Fruit fly (Drosophila melanogaster) whole organism, pupa: ENCODE results near the gene Muc12Ea.
A peak's percentile ranks its signal among the peaks of the same experiment; 100 is the strongest.
"Not testable (repeated sequence)": the region's sequence is repeated elsewhere in the genome, so short reads cannot be mapped to it uniquely, and the experiment has no call there.

Experiments
- CG10348 ChIP-seq: fragments of 200-800 bp; sonication (Bioruptor generic); IDR thresholded peaks from 2 replicates; pipeline ENCODE4 v1.3.6; 2022; ENCODE audit warnings: missing biosample characterization, missing genetic modification characterization
- CG12605 ChIP-seq: fragments of 200-800 bp; sonication (Bioruptor generic); IDR thresholded peaks from 2 replicates; pipeline ENCODE4 v1.3.6; 2022; ENCODE audit warnings: missing biosample characterization, missing genetic modification characterization
- CG13204 ChIP-seq: fragments of 200-800 bp; sonication (Bioruptor generic); optimal IDR thresholded peaks from 2 replicates; lab custom pipeline; 2018; ENCODE audit warnings: missing biosample characterization, mild to moderate bottlenecking, missing genetic modification characterization, moderate library complexity
- CG14655 ChIP-seq: fragments of 200-800 bp; sonication (Bioruptor generic); optimal IDR thresholded peaks from 3 replicates; lab custom pipeline; 2017; ENCODE audit warnings: mild to moderate bottlenecking, missing biosample characterization, missing genetic modification reagents, missing genetic modification characterization
- CG15710 ChIP-seq: fragments of 200-800 bp; sonication (Bioruptor generic); optimal IDR thresholded peaks from 2 replicates; lab custom pipeline; 2018; ENCODE audit warnings: missing biosample characterization, mild to moderate bottlenecking, missing genetic modification characterization, moderate library complexity
- CG17806 ChIP-seq: fragments of 200-800 bp; sonication (Bioruptor generic); optimal IDR thresholded peaks from 2 replicates; lab custom pipeline; 2018; ENCODE audit warnings: missing biosample characterization, mild to moderate bottlenecking, missing genetic modification characterization, moderate library complexity
- CG32121 ChIP-seq: fragments of 200-800 bp; sonication (Bioruptor generic); IDR thresholded peaks from 2 replicates; pipeline ENCODE4 v1.3.6; 2022; ENCODE audit warnings: missing biosample characterization, missing genetic modification characterization
- CG34367 ChIP-seq: fragments of 200-800 bp; sonication (Bioruptor generic); optimal IDR thresholded peaks from 2 replicates; lab custom pipeline; 2018; ENCODE audit warnings: missing biosample characterization, mild to moderate bottlenecking, missing genetic modification characterization
- CG4496 ChIP-seq: fragments of 200-800 bp; sonication (Bioruptor generic); IDR thresholded peaks from 3 replicates; pipeline ENCODE4 v1.3.6; 2022; ENCODE audit warnings: missing biosample characterization, missing genetic modification characterization
- CG8159 ChIP-seq: fragments of 200-800 bp; sonication (Bioruptor generic); optimal IDR thresholded peaks from 3 replicates; lab custom pipeline; 2018; ENCODE audit warnings: missing biosample characterization, mild to moderate bottlenecking, missing genetic modification characterization, moderate library complexity
- CG9948 ChIP-seq: fragments of 200-800 bp; sonication (Bioruptor generic); optimal IDR thresholded peaks from 2 replicates; lab custom pipeline; 2018; ENCODE audit warnings: missing biosample characterization, mild to moderate bottlenecking, missing genetic modification characterization, moderate library complexity
- D1 ChIP-seq: fragments of 200-800 bp; sonication (Bioruptor generic); optimal IDR thresholded peaks from 2 replicates; lab custom pipeline; 2018; ENCODE audit warnings: missing biosample characterization, mild to moderate bottlenecking, missing genetic modification characterization, moderate library complexity
- EcR ChIP-seq: fragments of 200-800 bp; sonication (Bioruptor generic); optimal IDR thresholded peaks from 3 replicates; lab custom pipeline; 2019; ENCODE audit warnings: missing biosample characterization, missing genetic modification characterization, mild to moderate bottlenecking, moderate library complexity, missing genetic modification reagents
- Ets98B ChIP-seq: fragments of 200-800 bp; sonication (Bioruptor generic); IDR thresholded peaks from 2 replicates; pipeline ENCODE4 v1.3.6; 2022; ENCODE audit warnings: missing biosample characterization, missing genetic modification characterization
- Pif1A ChIP-seq: fragments of 200-800 bp; sonication (Bioruptor generic); optimal IDR thresholded peaks from 3 replicates; lab custom pipeline; 2016; ENCODE audit warnings: missing biosample characterization, missing genetic modification characterization
- Pif1B ChIP-seq: fragments of 200-800 bp; sonication (Bioruptor generic); optimal IDR thresholded peaks from 3 replicates; lab custom pipeline; 2016; ENCODE audit warnings: missing biosample characterization, missing genetic modification characterization
- Snoo ChIP-seq: fragments of 200-800 bp; sonication (Bioruptor generic); optimal IDR thresholded peaks from 3 replicates; lab custom pipeline; 2017; ENCODE audit warnings: missing biosample characterization, mild to moderate bottlenecking, missing genetic modification characterization, inconsistent platforms
- fd96Ca ChIP-seq: fragments of 200-800 bp; sonication (Bioruptor generic); IDR thresholded peaks from 3 replicates; pipeline ENCODE4 v1.3.6; 2022; ENCODE audit warnings: missing biosample characterization, missing genetic modification characterization
- gl ChIP-seq: fragments of 200-800 bp; sonication (Bioruptor generic); optimal IDR thresholded peaks from 2 replicates; lab custom pipeline; 2018; ENCODE audit warnings: missing biosample characterization, mild to moderate bottlenecking, missing genetic modification characterization
- rn ChIP-seq: fragments of 200-800 bp; sonication (Bioruptor generic); IDR thresholded peaks from 2 replicates; pipeline ENCODE4 v1.3.6; 2022; ENCODE audit warnings: missing biosample characterization, missing genetic modification characterization

Muc12Ea gene

dm6 chrX:14289293-14289692, 11.8 kb downstream of the Muc12Ea start, which contains the start of gene CG9400:
Gene CG9400 (minus strand): TSS chrX:14289393.
- TF ChIP-seq EcR (GFP tag; lab: Kevin White, UChicago) (no peak), CG8159 (tag; lab: Kevin White, UChicago) (no peak), CG4496 (GFP tag; lab: Robert Waterston, UW) (no peak), CG15710 (no peak), Pif1A (GFP tag; lab: Kevin White, UChicago) (no peak), CG17806 (tag; lab: Kevin White, UChicago) (no peak), Pif1B (GFP tag; lab: Kevin White, UChicago) (no peak), CG12605 (GFP tag; lab: Robert Waterston, UW) (no peak), D1 (tag; lab: Kevin White, UChicago) (no peak), CG9948 (tag; lab: Kevin White, UChicago) (no peak)
- TF ChIP-seq, all 21 proteins: peak for 0

dm6 chrX:14315483-14315882, 37.9 kb downstream of the Muc12Ea start, which contains the start of gene betaNACtes2:
Gene betaNACtes2 (minus strand): TSS chrX:14315583.
- not testable (repeated sequence) for TF ChIP-seq Ets98B; Snoo (tag; lab: Kevin White, UChicago); Pif1A (GFP tag; lab: Kevin White, UChicago)

- TF ChIP-seq CG4496 (GFP tag; lab: Robert Waterston, UW); Ets98B; CG12605 (GFP tag; lab: Robert Waterston, UW): not testable (repeated sequence)
These were observed 39.5 kb downstream of the Muc12Ea start, which contains the start of gene betaNACtes6 for dm6 chrX:14317050-14317449. Gene betaNACtes6 (minus strand): TSS chrX:14317150.

dm6 chrX:14321963-14322362, 44.4 kb downstream of the Muc12Ea start, which contains the start of gene dpr8:
Gene dpr8 (plus strand): TSS chrX:14322226.
- no peak for TF ChIP-seq D1 (tag; lab: Kevin White, UChicago)
- no peak for TF ChIP-seq CG4496 (GFP tag; lab: Robert Waterston, UW)
- no peak for TF ChIP-seq CG14655 (GFP tag; lab: Kevin White, UChicago)
- no peak for TF ChIP-seq Pif1A (GFP tag; lab: Kevin White, UChicago)
- TF ChIP-seq rn, result no peak
- TF ChIP-seq CG10348 (GFP tag; lab: Robert Waterston, UW), result no peak
- TF ChIP-seq CG32121 (GFP tag; lab: Robert Waterston, UW), result no peak
- TF ChIP-seq EcR (GFP tag; lab: Kevin White, UChicago), result no peak
- no peak for TF ChIP-seq CG9948 (tag; lab: Kevin White, UChicago)
- no peak for TF ChIP-seq CG12605 (GFP tag; lab: Robert Waterston, UW)
- TF ChIP-seq CG15710, result no peak
- TF ChIP-seq fd96Ca (GFP tag; lab: Robert Waterston, UW), result no peak
- no peak for TF ChIP-seq CG34367 (tag; lab: Kevin White, UChicago)

- TF ChIP-seq rn (no peak), Pif1A (GFP tag; lab: Kevin White, UChicago) (no peak), CG9948 (tag; lab: Kevin White, UChicago) (no peak), CG4496 (GFP tag; lab: Robert Waterston, UW) (no peak), D1 (tag; lab: Kevin White, UChicago) (no peak), fd96Ca (GFP tag; lab: Robert Waterston, UW) (no peak), CG13204 (GFP tag; lab: Kevin White, UChicago) (no peak), CG8159 (tag; lab: Kevin White, UChicago) (no peak), Snoo (tag; lab: Kevin White, UChicago) (no peak), Ets98B (no peak), gl (tag; lab: Kevin White, UChicago) (no peak), CG10348 (GFP tag; lab: Robert Waterston, UW) (no peak), CG12605 (GFP tag; lab: Robert Waterston, UW) (no peak), EcR (GFP tag; lab: Kevin White, UChicago) (no peak)
These were observed 54.1 kb downstream of the Muc12Ea start for dm6 chrX:14331490-14332182.

dm6 chrX:14332243-14332642, 54.7 kb downstream of the Muc12Ea start:
- TF ChIP-seq EcR (GFP tag; lab: Kevin White, UChicago) (no peak), CG8159 (tag; lab: Kevin White, UChicago) (peak; percentile 6)
